Worm (Caenorhabditis elegans): ENCODE measurements around the gene epic-3.
A peak's percentile ranks its signal among the peaks of the same experiment; 100 is the strongest.

The epic-3 gene

ce11 chrIV:1691651-1692050, 32.5 kb downstream of the epic-3 start:
- TF ChIP-seq F13C5.2 (tag; optimal IDR thresholded peaks at IDR 0.05) (no peak), sea-1 (GFP tag; conservative IDR thresholded peaks at IDR 0.05) (no peak), tbx-37 (GFP tag; conservative IDR thresholded peaks at IDR 0.05) (no peak), tra-4 (tag; optimal IDR thresholded peaks at IDR 0.05) (no peak), ceh-36 (tag; optimal IDR thresholded peaks at IDR 0.05) (no peak), ets-7 (tag; optimal IDR thresholded peaks at IDR 0.05) (no peak), hmbx-1 (tag; optimal IDR thresholded peaks at IDR 0.05) (no peak), hnd-1 (tag; optimal IDR thresholded peaks at IDR 0.05) (no peak), aly-1 (tag; optimal IDR thresholded peaks at IDR 0.05) (no peak), pes-1 (GFP tag; IDR thresholded peaks at IDR 0.05) (no peak), scrt-1 (GFP tag; IDR thresholded peaks at IDR 0.05) (no peak), flt-1 (GFP tag; IDR thresholded peaks at IDR 0.05) (no peak)

ce11 chrIV:1687151-1687550, 37.0 kb downstream of the epic-3 start:
- TF ChIP-seq tbx-11 (GFP tag; IDR thresholded peaks at IDR 0.05) = no peak
- TF ChIP-seq aly-1 (tag; optimal IDR thresholded peaks at IDR 0.05) = peak; percentile 1
- peak; percentile 25 for TF ChIP-seq ceh-13 (GFP tag; optimal IDR thresholded peaks at IDR 0.05)
- TF ChIP-seq pes-1 (GFP tag; IDR thresholded peaks at IDR 0.05) = peak; percentile 73
- TF ChIP-seq hnd-1 (tag; optimal IDR thresholded peaks at IDR 0.05) = peak; percentile 34
- no peak for TF ChIP-seq ets-7 (tag; optimal IDR thresholded peaks at IDR 0.05)
- TF ChIP-seq scrt-1 (GFP tag; IDR thresholded peaks at IDR 0.05) = no peak

- TF ChIP-seq tbx-37 (GFP tag; conservative IDR thresholded peaks at IDR 0.05) (no peak), aly-1 (tag; optimal IDR thresholded peaks at IDR 0.05) (no peak), F13C5.2 (tag; optimal IDR thresholded peaks at IDR 0.05) (no peak), ets-7 (tag; optimal IDR thresholded peaks at IDR 0.05) (no peak), B0310.2 (tag; optimal IDR thresholded peaks at IDR 0.05) (no peak), ama-1 (optimal IDR thresholded peaks at IDR 0.05) (no peak), hmbx-1 (tag; optimal IDR thresholded peaks at IDR 0.05) (no peak), hnd-1 (tag; optimal IDR thresholded peaks at IDR 0.05) (no peak), tra-4 (tag; optimal IDR thresholded peaks at IDR 0.05) (no peak), sea-1 (GFP tag; conservative IDR thresholded peaks at IDR 0.05) (no peak), pes-1 (GFP tag; IDR thresholded peaks at IDR 0.05) (no peak), tbx-11 (GFP tag; IDR thresholded peaks at IDR 0.05) (no peak), ceh-36 (tag; optimal IDR thresholded peaks at IDR 0.05) (no peak)
These were observed 42.1 kb downstream of the epic-3 start, which contains the start of gene Y41D4B.24 for ce11 chrIV:1682066-1682465. Y41D4B.24 (minus strand) TSS chrIV:1682166.

- TF ChIP-seq hmbx-1 (tag; optimal IDR thresholded peaks at IDR 0.05) = no peak
- no peak for TF ChIP-seq aly-1 (tag; optimal IDR thresholded peaks at IDR 0.05)
- TF ChIP-seq hnd-1 (tag; optimal IDR thresholded peaks at IDR 0.05) = no peak
- TF ChIP-seq tra-4 (tag; optimal IDR thresholded peaks at IDR 0.05) = no peak
- no peak for TF ChIP-seq F13C5.2 (tag; optimal IDR thresholded peaks at IDR 0.05)
- TF ChIP-seq ceh-13 (GFP tag; optimal IDR thresholded peaks at IDR 0.05) = no peak
- no peak for TF ChIP-seq flt-1 (GFP tag; IDR thresholded peaks at IDR 0.05)
- no peak for TF ChIP-seq ets-7 (tag; optimal IDR thresholded peaks at IDR 0.05)
- no peak for TF ChIP-seq ama-1 (optimal IDR thresholded peaks at IDR 0.05)
- no peak for TF ChIP-seq tbx-37 (GFP tag; conservative IDR thresholded peaks at IDR 0.05)
- no peak for TF ChIP-seq pes-1 (GFP tag; IDR thresholded peaks at IDR 0.05)
- TF ChIP-seq hmg-4 (GFP tag; optimal IDR thresholded peaks at IDR 0.05) = no peak
- no peak for TF ChIP-seq scrt-1 (GFP tag; IDR thresholded peaks at IDR 0.05)
- TF ChIP-seq ceh-36 (tag; optimal IDR thresholded peaks at IDR 0.05) = no peak
- TF ChIP-seq tbx-11 (GFP tag; IDR thresholded peaks at IDR 0.05) = no peak
These were observed 45.0 kb downstream of the epic-3 start for ce11 chrIV:1679227-1679626.

- TF ChIP-seq ceh-36 (tag; optimal IDR thresholded peaks at IDR 0.05) (peak; percentile 7), hnd-1 (tag; optimal IDR thresholded peaks at IDR 0.05) (no peak)
These were observed 47.3 kb downstream of the epic-3 start for ce11 chrIV:1676926-1677325.
